Worm (Caenorhabditis elegans) whole organism, L4 larva: ENCODE measurements around the gene F37C12.14.

Experiments
- F26F4.8 ChIP-seq: fragments of 200-800 bp; sonication (Bioruptor generic); conservative IDR thresholded peaks from 2 replicates; pipeline ENCODE4 v1.3.6; 2022; ENCODE audit warnings: missing genetic modification characterization, missing compliant biosample characterization
- R02D3.7 ChIP-seq: fragments of 150-350 bp; sonication (generic microtip); optimal IDR thresholded peaks from 3 replicates; lab custom pipeline; 2014; ENCODE audit warnings: missing biosample characterization, missing genetic modification characterization
- ceh-32 ChIP-seq: sonication (generic microtip); optimal IDR thresholded peaks from 2 replicates; lab custom pipeline; 2016; ENCODE audit warnings: mild to moderate bottlenecking, missing genetic modification characterization, missing compliant biosample characterization; ENCODE audit not compliant: poor library complexity
- nhr-111 ChIP-seq: fragments of 200-800 bp; sonication (Bioruptor generic); optimal IDR thresholded peaks from 2 replicates; lab custom pipeline; 2018; ENCODE audit warnings: mild to moderate bottlenecking, missing genetic modification characterization, missing compliant biosample characterization
- zip-11 ChIP-seq: fragments of 200-800 bp; sonication (Bioruptor generic); IDR thresholded peaks from 2 replicates; pipeline ENCODE4 v1.3.6; 2022; ENCODE audit warnings: missing genetic modification characterization, missing compliant biosample characterization

DNA sequence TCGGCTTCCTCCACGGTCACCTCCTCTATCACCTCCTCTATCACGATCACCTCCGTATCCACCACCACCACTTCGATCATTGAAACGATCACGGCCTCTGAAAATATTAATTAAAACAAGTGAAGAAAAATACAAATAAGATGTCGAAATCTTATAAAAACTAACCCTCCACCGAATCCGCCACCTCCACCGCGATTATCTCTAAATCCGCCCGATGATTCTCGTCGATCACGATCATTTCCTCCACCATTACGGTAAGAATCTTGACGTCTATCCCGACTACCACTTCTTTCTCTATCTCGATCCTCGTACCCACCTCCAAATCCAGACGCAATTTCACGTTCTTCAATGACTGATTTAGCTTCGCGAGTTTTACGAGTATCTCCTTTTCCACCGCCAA, 26.1 kb downstream of the F37C12.14 start:
- TF ChIP-seq nhr-111 (no peak), ceh-32 (tag; lab: Kevin White, UChicago) (no peak), zip-11 (GFP tag; lab: Robert Waterston, UW) (no peak), R02D3.7 (tag; lab: Kevin White, UChicago) (no peak), F26F4.8 (GFP tag; lab: Robert Waterston, UW) (no peak)
